Fruit fly (Drosophila melanogaster) whole organism, embryonic: ENCODE data around the gene CG6441.

Experiments
- CG11085 ChIP-seq: fragments of 200-800 bp; sonication (Bioruptor generic); IDR thresholded peaks from 2 replicates; pipeline ENCODE4 v1.3.6; 2022; ENCODE audit warnings: missing biosample characterization, missing genetic modification characterization
- CG14667 ChIP-seq: fragments of 200-800 bp; sonication (Bioruptor generic); IDR thresholded peaks from 2 replicates; pipeline ENCODE4 v1.3.6; 2022; ENCODE audit warnings: missing biosample characterization, missing genetic modification characterization
- CG14860 ChIP-seq: fragments of 200-800 bp; sonication (Bioruptor generic); IDR thresholded peaks from 3 replicates; pipeline ENCODE4 v1.3.6; 2022; ENCODE audit warnings: missing biosample characterization, missing genetic modification characterization; ENCODE audit not compliant: partially characterized antibody
- CG15696 ChIP-seq: fragments of 200-800 bp; sonication (Bioruptor generic); optimal IDR thresholded peaks from 2 replicates; lab custom pipeline; 2019; ENCODE audit warnings: missing biosample characterization, mild to moderate bottlenecking, missing genetic modification characterization, moderate library complexity
- CG18011 ChIP-seq: fragments of 200-800 bp; sonication (Bioruptor generic); optimal IDR thresholded peaks from 2 replicates; lab custom pipeline; 2017; ENCODE audit warnings: missing biosample characterization, missing genetic modification characterization, mild to moderate bottlenecking, moderate library complexity, missing genotype
- CG1832 ChIP-seq: fragments of 200-800 bp; sonication (Bioruptor generic); optimal IDR thresholded peaks from 2 replicates; lab custom pipeline; 2017; ENCODE audit warnings: missing biosample characterization, mild to moderate bottlenecking, missing genetic modification characterization, inconsistent platforms
- CG2202 ChIP-seq: fragments of 200-800 bp; sonication (Bioruptor generic); optimal IDR thresholded peaks from 2 replicates; lab custom pipeline; 2018; ENCODE audit warnings: missing biosample characterization, mild to moderate bottlenecking, missing genetic modification characterization
- CG30403 ChIP-seq: fragments of 200-800 bp; sonication (Bioruptor generic); optimal IDR thresholded peaks from 3 replicates; lab custom pipeline; 2016; ENCODE audit warnings: missing biosample characterization, missing genetic modification characterization
- CG3065 ChIP-seq: fragments of 200-800 bp; sonication (Bioruptor generic); optimal IDR thresholded peaks from 2 replicates; lab custom pipeline; 2016; ENCODE audit warnings: missing biosample characterization, missing genetic modification characterization
- CG33213 ChIP-seq: fragments of 200-800 bp; sonication (Bioruptor generic); optimal IDR thresholded peaks from 3 replicates; lab custom pipeline; 2016; ENCODE audit warnings: missing biosample characterization, missing genetic modification characterization
- CG3407 ChIP-seq: fragments of 200-800 bp; sonication (Bioruptor generic); optimal IDR thresholded peaks from 2 replicates; lab custom pipeline; 2018; ENCODE audit warnings: missing biosample characterization, mild to moderate bottlenecking, missing genetic modification characterization
- CG3995 ChIP-seq: fragments of 200-800 bp; sonication (Bioruptor generic); optimal IDR thresholded peaks from 3 replicates; lab custom pipeline; 2016; ENCODE audit warnings: missing biosample characterization, missing genetic modification characterization
- CG43689 ChIP-seq: fragments of 200-800 bp; sonication (Bioruptor generic); IDR thresholded peaks from 2 replicates; pipeline ENCODE4 v1.3.6; 2022; ENCODE audit warnings: missing biosample characterization, missing genetic modification characterization
- CG8290 ChIP-seq, 3 experiments: fragments of 200-800 bp; sonication (Bioruptor generic); optimal IDR thresholded peaks; 2 replicates each; lab custom pipeline; 2016 to 2019; ENCODE audit warnings: missing biosample characterization in 3 of 3, missing genetic modification characterization in 3 of 3, mild to moderate bottlenecking in 2 of 3, moderate library complexity in 1 of 3
- CG8765 ChIP-seq: fragments of 200-800 bp; sonication (Bioruptor generic); IDR thresholded peaks from 2 replicates; pipeline ENCODE4 v1.3.6; 2022; ENCODE audit warnings: missing biosample characterization, missing genetic modification characterization
- CG9932 ChIP-seq: fragments of 200-800 bp; sonication (Bioruptor generic); IDR thresholded peaks from 2 replicates; pipeline ENCODE4 v1.3.6; 2022; ENCODE audit warnings: missing biosample characterization, missing genetic modification characterization
- Chrac-16 ChIP-seq: fragments of 200-800 bp; sonication (Bioruptor generic); optimal IDR thresholded peaks from 3 replicates; lab custom pipeline; 2016; ENCODE audit warnings: missing biosample characterization, missing genetic modification characterization
- CkIIα-i1 ChIP-seq: fragments of 200-800 bp; sonication (Bioruptor generic); IDR thresholded peaks from 2 replicates; pipeline ENCODE4 v1.3.6; 2022; ENCODE audit warnings: missing biosample characterization, missing genetic modification characterization
- Dek ChIP-seq: fragments of 200-800 bp; sonication (Bioruptor generic); optimal IDR thresholded peaks from 3 replicates; lab custom pipeline; 2019; ENCODE audit warnings: missing biosample characterization, mild to moderate bottlenecking, missing genetic modification characterization, moderate library complexity
- Doc2 ChIP-seq: fragments of 200-800 bp; sonication (Bioruptor generic); IDR thresholded peaks from 2 replicates; pipeline ENCODE4 v1.3.6; 2022; ENCODE audit warnings: missing biosample characterization, missing genetic modification characterization
- Dref ChIP-seq: fragments of 200-800 bp; sonication (Bioruptor generic); IDR thresholded peaks from 2 replicates; pipeline ENCODE4 v1.3.6; 2022; ENCODE audit warnings: missing biosample characterization, missing genetic modification characterization
- ERR ChIP-seq: fragments of 200-800 bp; sonication (Bioruptor generic); optimal IDR thresholded peaks from 2 replicates; lab custom pipeline; 2016; ENCODE audit warnings: missing biosample characterization, missing genetic modification characterization
- Mad ChIP-seq: fragments of 200-800 bp; sonication (Bioruptor generic); optimal IDR thresholded peaks from 2 replicates; lab custom pipeline; 2016; ENCODE audit warnings: missing biosample characterization, missing genetic modification characterization
- NC2β ChIP-seq: fragments of 200-800 bp; sonication (Bioruptor generic); optimal IDR thresholded peaks from 2 replicates; lab custom pipeline; 2016; ENCODE audit warnings: missing biosample characterization, missing genetic modification characterization
- Oaz ChIP-seq: fragments of 200-800 bp; sonication (Bioruptor generic); IDR thresholded peaks from 2 replicates; pipeline ENCODE4 v1.3.6; 2022; ENCODE audit warnings: missing biosample characterization, missing genetic modification characterization
- Oli ChIP-seq: fragments of 200-800 bp; sonication (Bioruptor generic); optimal IDR thresholded peaks from 2 replicates; lab custom pipeline; 2018; ENCODE audit warnings: missing biosample characterization, mild to moderate bottlenecking, missing genetic modification characterization, moderate library complexity
- Six4 ChIP-seq: fragments of 200-800 bp; sonication (Bioruptor generic); optimal IDR thresholded peaks from 2 replicates; lab custom pipeline; 2016; ENCODE audit warnings: missing biosample characterization, missing genetic modification characterization
- Stat92E ChIP-seq, 3 experiments: fragments of >200 bp in 2 of 3; fragments of 200-800 bp in 1 of 3; sonication (Bioruptor generic) in 1 of 3; optimal IDR thresholded peaks; 2 replicates each; lab custom pipeline; 2017 to 2019; ENCODE audit warnings: missing biosample characterization in 3 of 3, missing genetic modification characterization in 3 of 3, mild to moderate bottlenecking in 1 of 3, moderate library complexity in 1 of 3
- ac ChIP-seq: fragments of 200-800 bp; sonication (Bioruptor generic); optimal IDR thresholded peaks from 3 replicates; lab custom pipeline; 2017; ENCODE audit warnings: missing biosample characterization, mild to moderate bottlenecking, missing genetic modification characterization
- ara ChIP-seq: fragments of 200-800 bp; sonication (Bioruptor generic); IDR thresholded peaks from 2 replicates; pipeline ENCODE4 v1.3.6; 2022; ENCODE audit warnings: missing biosample characterization, missing genetic modification characterization
- ase ChIP-seq: fragments of 200-800 bp; sonication (Bioruptor generic); IDR thresholded peaks from 3 replicates; pipeline ENCODE4 v1.3.6; 2022; ENCODE audit warnings: missing biosample characterization, missing genetic modification characterization
- bsh ChIP-seq, 2 experiments: fragments of 200-800 bp; sonication (Bioruptor generic); optimal IDR thresholded peaks; 2 replicates each; lab custom pipeline; 2017 to 2018; ENCODE audit warnings: mild to moderate bottlenecking in 2 of 2, missing biosample characterization in 2 of 2, missing genetic modification characterization in 2 of 2, moderate library complexity in 1 of 2
- cg ChIP-seq: fragments of 200-800 bp; sonication (Bioruptor generic); optimal IDR thresholded peaks from 3 replicates; lab custom pipeline; 2019; ENCODE audit warnings: missing biosample characterization, mild to moderate bottlenecking, missing genetic modification characterization, moderate library complexity
- croc ChIP-seq: fragments of 200-800 bp; sonication (Bioruptor generic); conservative IDR thresholded peaks from 3 replicates; pipeline ENCODE4 v1.3.6; 2022; ENCODE audit warnings: missing biosample characterization, missing genetic modification characterization
- en ChIP-seq: fragments of 200-800 bp; sonication (Bioruptor generic); optimal IDR thresholded peaks from 2 replicates; lab custom pipeline; 2016; ENCODE audit warnings: missing biosample characterization, missing genetic modification characterization
- h ChIP-seq: fragments of >200 bp; optimal IDR thresholded peaks from 2 replicates; lab custom pipeline; 2017
- her ChIP-seq: fragments of 200-800 bp; sonication (Bioruptor generic); optimal IDR thresholded peaks from 2 replicates; lab custom pipeline; 2016; ENCODE audit warnings: missing biosample characterization, missing genetic modification characterization
- ind ChIP-seq: fragments of 200-800 bp; sonication (Bioruptor generic); optimal IDR thresholded peaks from 3 replicates; lab custom pipeline; 2016; ENCODE audit warnings: missing biosample characterization, missing genetic modification characterization
- lmd ChIP-seq: fragments of 200-800 bp; sonication (Bioruptor generic); IDR thresholded peaks from 2 replicates; pipeline ENCODE4 v1.3.6; 2022; ENCODE audit warnings: missing biosample characterization, missing genetic modification characterization
- lola ChIP-seq, 3 experiments: fragments of >200 bp in 2 of 3; fragments of 200-800 bp in 1 of 3; sonication (Bioruptor generic) in 1 of 3; optimal IDR thresholded peaks; 2 replicates each; lab custom pipeline; 2017 to 2019; ENCODE audit warnings: missing biosample characterization in 3 of 3, missing genetic modification characterization in 3 of 3, mild to moderate bottlenecking in 1 of 3, moderate library complexity in 1 of 3
- nom ChIP-seq: fragments of 200-800 bp; sonication (Bioruptor generic); optimal IDR thresholded peaks from 2 replicates; lab custom pipeline; 2017; ENCODE audit warnings: missing biosample characterization, missing genetic modification characterization, mild to moderate bottlenecking, moderate library complexity, missing genetic modification reagents
- oc ChIP-seq: fragments of 200-800 bp; sonication (Bioruptor generic); optimal IDR thresholded peaks from 2 replicates; lab custom pipeline; 2018; ENCODE audit warnings: missing biosample characterization, mild to moderate bottlenecking, missing genetic modification characterization, moderate library complexity
- pita ChIP-seq: fragments of 200-800 bp; sonication (Bioruptor generic); optimal IDR thresholded peaks from 2 replicates; lab custom pipeline; 2017; ENCODE audit warnings: missing biosample characterization, mild to moderate bottlenecking, missing genetic modification characterization
- sc ChIP-seq, 3 experiments: fragments of >200 bp in 2 of 3; fragments of 200-800 bp in 1 of 3; sonication (Bioruptor generic) in 1 of 3; optimal IDR thresholded peaks; 2 replicates in 2 of 3; 3 replicates in 1 of 3; lab custom pipeline; 2017; ENCODE audit warnings: mild to moderate bottlenecking in 1 of 3, missing biosample characterization in 1 of 3, missing genetic modification characterization in 1 of 3, missing genetic modification reagents in 1 of 3
- slbo ChIP-seq: fragments of 200-800 bp; sonication (Bioruptor generic); IDR thresholded peaks from 2 replicates; pipeline ENCODE4 v1.3.6; 2022; ENCODE audit warnings: missing biosample characterization, missing genetic modification characterization
- sr ChIP-seq: fragments of 200-800 bp; sonication (Bioruptor generic); IDR thresholded peaks from 3 replicates; pipeline ENCODE4 v1.3.6; 2022; ENCODE audit warnings: missing biosample characterization, missing genetic modification characterization
- stwl ChIP-seq: fragments of 200-800 bp; sonication (Bioruptor generic); optimal IDR thresholded peaks from 3 replicates; lab custom pipeline; 2018; ENCODE audit warnings: missing biosample characterization, mild to moderate bottlenecking, missing genetic modification characterization, moderate library complexity
- tx ChIP-seq: fragments of 200-800 bp; sonication (Bioruptor generic); optimal IDR thresholded peaks from 2 replicates; lab custom pipeline; 2016; ENCODE audit warnings: missing biosample characterization, missing genetic modification characterization

Gene CG6441

dm6 chr2L:7494341-7495293, 20.1 kb downstream of the CG6441 start (continued):
- TF ChIP-seq Oaz (GFP tag; lab: Robert Waterston, UW) (no peak), Dref (GFP tag; lab: Robert Waterston, UW) (no peak), ac (GFP tag; lab: Kevin White, UChicago) (no peak), CG14667 (GFP tag; lab: Robert Waterston, UW) (no peak), NC2β (peak; percentile 27), CG3995 (GFP tag; lab: Kevin White, UChicago) (no peak), Doc2 (GFP tag; lab: Robert Waterston, UW) (no peak), tx (GFP tag; lab: Kevin White, UChicago) (peak; percentile 30), CG8765 (GFP tag; lab: Robert Waterston, UW) (no peak), h (no peak), CG3407 (GFP tag; lab: Kevin White, UChicago) (no peak), oc (tag; lab: Kevin White, UChicago) (no peak), Six4 (GFP tag; lab: Kevin White, UChicago) (no peak), sc (optimal IDR thresholded peaks at IDR 0.05; lab: Kevin White, UChicago) (no peak), sc (GFP tag; optimal IDR thresholded peaks at IDR 0.05; lab: Kevin White, UChicago) (no peak), nom (GFP tag; lab: Kevin White, UChicago) (no peak), CG8290 (GFP tag; optimal IDR thresholded peaks at IDR 0.05; lab: Kevin White, UChicago) (no peak), CG8290 (tag; optimal IDR thresholded peaks at IDR 0.05; lab: Kevin White, UChicago) (no peak), CG15696 (tag; lab: Kevin White, UChicago) (no peak), lmd (GFP tag; lab: Robert Waterston, UW) (peak; percentile 70; the same call in 1 of the 2 replicates), CG2202 (tag; lab: Kevin White, UChicago) (no peak), Stat92E (GFP tag; optimal IDR thresholded peaks at IDR 0.05; lab: Kevin White, UChicago) (no peak), sr (GFP tag; lab: Robert Waterston, UW) (no peak), CG14860 (GFP tag; lab: Robert Waterston, UW) (no peak), croc (GFP tag; lab: Robert Waterston, UW) (no peak), CG18011 (GFP tag; lab: Kevin White, UChicago) (no peak), Chrac-16 (peak; percentile 60), CG1832 (GFP tag; lab: Kevin White, UChicago) (no peak), CG3065 (no peak), CG11085 (no peak), stwl (no peak), Oli (tag; lab: Kevin White, UChicago) (peak; percentile 19), ERR (GFP tag; lab: Kevin White, UChicago) (no peak), CG43689 (GFP tag; lab: Robert Waterston, UW) (no peak), ara (GFP tag; lab: Robert Waterston, UW) (no peak), her (peak; percentile 52), ase (GFP tag; lab: Robert Waterston, UW) (no peak), CG33213 (no peak), CkIIα-i1 (GFP tag; lab: Robert Waterston, UW) (no peak), slbo (peak; percentile 85), Dek (tag; lab: Kevin White, UChicago) (peak; percentile 47), Mad (GFP tag; lab: Kevin White, UChicago) (no peak), CG30403 (GFP tag; lab: Kevin White, UChicago) (peak; percentile 54), cg (GFP tag; lab: Kevin White, UChicago) (no peak), en (GFP tag; lab: Kevin White, UChicago) (no peak), pita (GFP tag; lab: Kevin White, UChicago) (no peak), bsh (GFP tag; optimal IDR thresholded peaks at IDR 0.05; lab: Kevin White, UChicago) (peak in 1 of 2 experiments; percentile 61), lola (GFP tag; optimal IDR thresholded peaks at IDR 0.05; lab: Kevin White, UChicago) (peak in 1 of 3 experiments; percentile 51), CG9932 (GFP tag; lab: Robert Waterston, UW) (peak; percentile 88), ind (no peak)
